Worm (Caenorhabditis elegans) whole organism, L4/young adult: ENCODE measurements around the gene C50B6.3.

ENCODE experiments used
- dao-5 ChIP-seq: sonication (generic microtip); optimal IDR thresholded peaks from 2 replicates; lab custom pipeline; 2016; ENCODE audit warnings: missing genotype, missing genetic modification characterization, moderate library complexity, missing compliant biosample characterization
- him-1 ChIP-seq: sonication (generic microtip); optimal IDR thresholded peaks from 2 replicates; lab custom pipeline; 2016; ENCODE audit warnings: missing genotype, missing genetic modification reagents, missing genetic modification characterization, missing compliant biosample characterization

- TF ChIP-seq him-1 (tag; lab: Kevin White, UChicago) (no peak), dao-5 (tag; lab: Kevin White, UChicago) (no peak)
Observed at ce11 chrV:13339633-13340290, 26.4 kb downstream of the C50B6.3 start, which contains the start of the genes str-4 and lgc-48.
